Worm (Caenorhabditis elegans) whole organism, midembryonic: ENCODE data around the gene C10G8.4.

Experiments
- T22C8.4 ChIP-seq: fragments of 200-800 bp; sonication (Bioruptor generic); IDR thresholded peaks from 2 replicates; pipeline ENCODE4 v1.3.6; 2022; ENCODE audit warnings: missing genetic modification characterization, missing compliant biosample characterization
- cog-1 ChIP-seq: sonication (generic microtip); optimal IDR thresholded peaks from 2 replicates; lab custom pipeline; 2016; ENCODE audit warnings: missing genetic modification characterization, missing compliant biosample characterization
- flt-1 ChIP-seq: fragments of 200-800 bp; sonication (Bioruptor generic); IDR thresholded peaks from 2 replicates; pipeline ENCODE4 v1.3.6; 2022; ENCODE audit warnings: missing genetic modification characterization, missing compliant biosample characterization
- klf-2 ChIP-seq: fragments of 200-800 bp; sonication (Bioruptor generic); conservative IDR thresholded peaks from 2 replicates; pipeline ENCODE4 v1.3.6; 2022; ENCODE audit warnings: missing genetic modification reagents, missing genetic modification characterization, missing compliant biosample characterization
- ref-1 ChIP-seq: fragments of 200-800 bp; sonication (Bioruptor generic); conservative IDR thresholded peaks from 2 replicates; pipeline ENCODE4 v1.3.6; 2022; ENCODE audit warnings: missing genetic modification reagents, missing genetic modification characterization, missing compliant biosample characterization
- tab-1 ChIP-seq: fragments of 200-800 bp; sonication (Bioruptor generic); IDR thresholded peaks from 2 replicates; pipeline ENCODE4 v1.3.6; 2022; ENCODE audit warnings: missing genetic modification characterization, missing compliant biosample characterization
- ztf-23 ChIP-seq: fragments of 200-800 bp; sonication (Bioruptor generic); IDR thresholded peaks from 2 replicates; pipeline ENCODE4 v1.3.6; 2022; ENCODE audit warnings: missing genetic modification reagents, missing genetic modification characterization, missing compliant biosample characterization
- ztf-29 ChIP-seq: fragments of 200-800 bp; sonication (Bioruptor generic); IDR thresholded peaks from 2 replicates; pipeline ENCODE4 v1.3.6; 2022; ENCODE audit warnings: missing genetic modification reagents, missing genetic modification characterization, missing compliant biosample characterization

DNA sequence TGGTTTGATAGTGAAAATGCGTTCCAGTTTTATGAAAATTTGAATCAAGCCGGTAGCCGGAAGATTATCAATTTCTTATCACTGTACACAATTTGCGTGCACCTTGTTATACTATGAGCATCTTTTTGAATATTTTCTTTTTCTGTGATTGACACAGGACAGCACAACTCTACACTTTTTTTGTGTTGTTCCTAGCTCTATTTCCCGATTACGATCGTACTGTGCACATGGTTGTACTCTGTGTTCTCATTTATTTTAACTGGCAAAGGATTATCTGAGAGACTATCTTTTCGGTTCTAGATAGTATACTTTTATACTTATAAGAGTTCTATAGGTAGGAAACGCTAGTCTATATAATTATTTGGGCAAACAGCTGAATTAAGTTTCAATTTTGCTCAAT is 39.7 kb upstream of the C10G8.4 start:
- no peak for TF ChIP-seq klf-2 (GFP tag; lab: Robert Waterston, UW)
- TF ChIP-seq flt-1 (GFP tag; lab: Robert Waterston, UW), result no peak
- TF ChIP-seq ztf-29, result no peak
- TF ChIP-seq ref-1 (GFP tag; lab: Robert Waterston, UW), result no peak
- no peak for TF ChIP-seq tab-1
- no peak for TF ChIP-seq T22C8.4
- no peak for TF ChIP-seq ztf-23 (GFP tag; lab: Robert Waterston, UW)
- no peak for TF ChIP-seq cog-1 (tag; lab: Kevin White, UChicago)
